Fruit fly (Drosophila melanogaster) whole organism, embryonic: ENCODE results near the gene CG7987.

ENCODE experiments used
- Adf1 ChIP-seq: fragments of 200-800 bp; sonication (Bioruptor generic); IDR thresholded peaks from 2 replicates; pipeline ENCODE4 v1.3.6; 2022; ENCODE audit warnings: missing biosample characterization, missing genetic modification characterization
- CG10147 ChIP-seq: fragments of 200-800 bp; sonication (Bioruptor generic); optimal IDR thresholded peaks from 2 replicates; lab custom pipeline; 2019; ENCODE audit warnings: missing biosample characterization, mild to moderate bottlenecking, missing genetic modification characterization, moderate library complexity
- CG10321 ChIP-seq: fragments of 200-800 bp; sonication (Bioruptor generic); IDR thresholded peaks from 2 replicates; pipeline ENCODE4 v1.3.6; 2022; ENCODE audit warnings: missing biosample characterization, missing genetic modification characterization
- CG12155 ChIP-seq: fragments of 200-800 bp; sonication (Bioruptor generic); optimal IDR thresholded peaks from 3 replicates; lab custom pipeline; 2016; ENCODE audit warnings: missing biosample characterization, missing genetic modification characterization
- CG13123 ChIP-seq: fragments of 200-800 bp; sonication (Bioruptor generic); optimal IDR thresholded peaks from 2 replicates; lab custom pipeline; 2016; ENCODE audit warnings: missing biosample characterization, missing genetic modification characterization
- CG13296 ChIP-seq: fragments of 200-800 bp; sonication (Bioruptor generic); optimal IDR thresholded peaks from 3 replicates; lab custom pipeline; 2018; ENCODE audit warnings: missing biosample characterization, mild to moderate bottlenecking, missing genetic modification characterization
- CG13894 ChIP-seq: fragments of 200-800 bp; sonication (Bioruptor generic); optimal IDR thresholded peaks from 3 replicates; lab custom pipeline; 2018; ENCODE audit warnings: missing biosample characterization, mild to moderate bottlenecking, missing genetic modification characterization, moderate library complexity
- CG14710 ChIP-seq: fragments of 200-800 bp; sonication (Bioruptor generic); optimal IDR thresholded peaks from 3 replicates; lab custom pipeline; 2019; ENCODE audit warnings: missing biosample characterization, mild to moderate bottlenecking, missing genetic modification characterization, moderate library complexity
- CG15011 ChIP-seq: fragments of 200-800 bp; sonication (Bioruptor generic); optimal IDR thresholded peaks from 3 replicates; lab custom pipeline; 2018; ENCODE audit warnings: missing biosample characterization, mild to moderate bottlenecking, missing genetic modification characterization
- CG15073 ChIP-seq: fragments of 200-800 bp; sonication (Bioruptor generic); optimal IDR thresholded peaks from 2 replicates; lab custom pipeline; 2016; ENCODE audit warnings: missing biosample characterization, missing genetic modification characterization
- CG15479 ChIP-seq: fragments of 200-800 bp; sonication (Bioruptor generic); optimal IDR thresholded peaks from 3 replicates; lab custom pipeline; 2019; ENCODE audit warnings: missing biosample characterization, mild to moderate bottlenecking, missing genetic modification characterization, moderate library complexity
- CG17328 ChIP-seq: fragments of 200-800 bp; sonication (Bioruptor generic); IDR thresholded peaks from 2 replicates; pipeline ENCODE4 v1.3.6; 2022; ENCODE audit warnings: missing biosample characterization, missing genetic modification characterization
- CG18619 ChIP-seq: fragments of 200-800 bp; sonication (Bioruptor generic); optimal IDR thresholded peaks from 3 replicates; lab custom pipeline; 2017; ENCODE audit warnings: missing biosample characterization, mild to moderate bottlenecking, missing genetic modification characterization
- CG3065 ChIP-seq: fragments of 200-800 bp; sonication (Bioruptor generic); optimal IDR thresholded peaks from 2 replicates; lab custom pipeline; 2016; ENCODE audit warnings: missing biosample characterization, missing genetic modification characterization
- CG3163 ChIP-seq: fragments of 200-800 bp; sonication (Bioruptor generic); optimal IDR thresholded peaks from 3 replicates; lab custom pipeline; 2016; ENCODE audit warnings: missing biosample characterization, missing genetic modification characterization
- CG32767 ChIP-seq: fragments of 200-800 bp; sonication (Bioruptor generic); IDR thresholded peaks from 2 replicates; pipeline ENCODE4 v1.3.6; 2022; ENCODE audit warnings: missing biosample characterization, missing genetic modification characterization
- CG43689 ChIP-seq: fragments of 200-800 bp; sonication (Bioruptor generic); IDR thresholded peaks from 2 replicates; pipeline ENCODE4 v1.3.6; 2022; ENCODE audit warnings: missing biosample characterization, missing genetic modification characterization
- CG4404 ChIP-seq: fragments of 200-800 bp; sonication (Bioruptor generic); IDR thresholded peaks from 2 replicates; pipeline ENCODE4 v1.3.6; 2022; ENCODE audit warnings: missing biosample characterization, missing genetic modification characterization
- CG5245 ChIP-seq: fragments of 200-800 bp; sonication (Bioruptor generic); optimal IDR thresholded peaks from 3 replicates; lab custom pipeline; 2016; ENCODE audit warnings: missing biosample characterization, missing genetic modification characterization
- CG6254 ChIP-seq: fragments of 200-800 bp; sonication (Bioruptor generic); optimal IDR thresholded peaks from 3 replicates; lab custom pipeline; 2017; ENCODE audit warnings: mild to moderate bottlenecking, missing biosample characterization, missing genetic modification reagents, missing genetic modification characterization
- CG7372 ChIP-seq: fragments of 200-800 bp; sonication (Bioruptor generic); IDR thresholded peaks from 2 replicates; pipeline ENCODE4 v1.3.6; 2022; ENCODE audit warnings: missing biosample characterization, missing genetic modification characterization
- CG8089 ChIP-seq: fragments of 200-800 bp; sonication (Bioruptor generic); optimal IDR thresholded peaks from 3 replicates; lab custom pipeline; 2016; ENCODE audit warnings: missing biosample characterization, missing genetic modification characterization
- CG8281 ChIP-seq: fragments of 200-800 bp; sonication (Bioruptor generic); optimal IDR thresholded peaks from 2 replicates; lab custom pipeline; 2018; ENCODE audit warnings: missing biosample characterization, mild to moderate bottlenecking, missing genetic modification characterization, moderate library complexity
- D19B ChIP-seq: fragments of 200-800 bp; sonication (Bioruptor generic); optimal IDR thresholded peaks from 2 replicates; lab custom pipeline; 2017; ENCODE audit warnings: missing biosample characterization, mild to moderate bottlenecking, missing genetic modification characterization
- Doc3 ChIP-seq: fragments of 200-800 bp; sonication (Bioruptor generic); IDR thresholded peaks from 3 replicates; pipeline ENCODE4 v1.3.6; 2022; ENCODE audit warnings: missing biosample characterization, missing genetic modification characterization; ENCODE audit not compliant: partially characterized antibody
- Dref ChIP-seq: fragments of 200-800 bp; sonication (Bioruptor generic); IDR thresholded peaks from 2 replicates; pipeline ENCODE4 v1.3.6; 2022; ENCODE audit warnings: missing biosample characterization, missing genetic modification characterization
- E2f1 ChIP-seq: fragments of 200-800 bp; sonication (Bioruptor generic); IDR thresholded peaks from 2 replicates; pipeline ENCODE4 v1.3.6; 2022; ENCODE audit warnings: missing biosample characterization, missing genetic modification characterization
- Fer3 ChIP-seq: fragments of 200-800 bp; sonication (Bioruptor generic); optimal IDR thresholded peaks from 2 replicates; lab custom pipeline; 2018; ENCODE audit warnings: missing biosample characterization, mild to moderate bottlenecking, missing genetic modification characterization, moderate library complexity
- H15 ChIP-seq: fragments of 200-800 bp; sonication (Bioruptor generic); IDR thresholded peaks from 3 replicates; pipeline ENCODE4 v1.3.6; 2022; ENCODE audit warnings: missing biosample characterization, missing genetic modification characterization
- HHEX ChIP-seq: fragments of 200-800 bp; sonication (Bioruptor generic); optimal IDR thresholded peaks from 3 replicates; lab custom pipeline; 2017; ENCODE audit warnings: missing biosample characterization, mild to moderate bottlenecking, missing genetic modification characterization, missing genetic modification reagents
- Lhr ChIP-seq: fragments of 200-800 bp; sonication (Bioruptor generic); optimal IDR thresholded peaks from 3 replicates; lab custom pipeline; 2017; ENCODE audit warnings: mild to moderate bottlenecking, missing biosample characterization, missing genetic modification reagents, missing genetic modification characterization
- MESR4 ChIP-seq: fragments of 200-800 bp; sonication (Bioruptor generic); optimal IDR thresholded peaks from 2 replicates; lab custom pipeline; 2018; ENCODE audit warnings: missing biosample characterization, mild to moderate bottlenecking, missing genetic modification characterization, moderate library complexity
- Max ChIP-seq: fragments of 200-800 bp; sonication (Bioruptor generic); optimal IDR thresholded peaks from 2 replicates; lab custom pipeline; 2016; ENCODE audit warnings: missing biosample characterization, mild to moderate bottlenecking, missing genetic modification characterization
- Rfx ChIP-seq: fragments of 200-800 bp; sonication (Bioruptor generic); IDR thresholded peaks from 2 replicates; pipeline ENCODE4 v1.3.6; 2022; ENCODE audit warnings: missing biosample characterization, missing genetic modification characterization
- Sox102F ChIP-seq: fragments of 200-800 bp; sonication (Bioruptor generic); optimal IDR thresholded peaks from 2 replicates; lab custom pipeline; 2018; ENCODE audit warnings: missing biosample characterization, mild to moderate bottlenecking, missing genetic modification characterization, moderate library complexity
- YL-1 ChIP-seq: fragments of 200-800 bp; sonication (Bioruptor generic); optimal IDR thresholded peaks from 3 replicates; lab custom pipeline; 2017; ENCODE audit warnings: missing biosample characterization, mild to moderate bottlenecking, missing genetic modification characterization
- bab2 ChIP-seq: fragments of 200-800 bp; sonication (Bioruptor generic); optimal IDR thresholded peaks from 2 replicates; lab custom pipeline; 2016; ENCODE audit warnings: missing biosample characterization, missing genetic modification characterization
- br ChIP-seq: fragments of >200 bp; optimal IDR thresholded peaks from 2 replicates; lab custom pipeline; 2017
- ems ChIP-seq: fragments of 200-800 bp; sonication (Bioruptor generic); optimal IDR thresholded peaks from 3 replicates; lab custom pipeline; 2016; ENCODE audit warnings: missing biosample characterization, missing genetic modification characterization
- grn ChIP-seq: fragments of 200-800 bp; sonication (Bioruptor generic); optimal IDR thresholded peaks from 3 replicates; lab custom pipeline; 2017; ENCODE audit warnings: missing biosample characterization, missing genetic modification characterization
- kni ChIP-seq: fragments of 200-800 bp; sonication (Bioruptor generic); optimal IDR thresholded peaks from 3 replicates; lab custom pipeline; 2017; ENCODE audit warnings: mild to moderate bottlenecking, missing biosample characterization, missing genetic modification reagents, missing genetic modification characterization
- nmo ChIP-seq: fragments of 200-800 bp; sonication (Bioruptor generic); optimal IDR thresholded peaks from 2 replicates; lab custom pipeline; 2018; ENCODE audit warnings: missing biosample characterization, mild to moderate bottlenecking, missing genetic modification characterization, moderate library complexity
- oc ChIP-seq: fragments of 200-800 bp; sonication (Bioruptor generic); optimal IDR thresholded peaks from 2 replicates; lab custom pipeline; 2018; ENCODE audit warnings: missing biosample characterization, mild to moderate bottlenecking, missing genetic modification characterization, moderate library complexity
- peb ChIP-seq: fragments of 200-800 bp; sonication (Bioruptor generic); IDR thresholded peaks from 2 replicates; pipeline ENCODE4 v1.3.6; 2022; ENCODE audit warnings: missing biosample characterization, missing genetic modification characterization
- phol ChIP-seq: fragments of 200-800 bp; sonication (Bioruptor generic); optimal IDR thresholded peaks from 3 replicates; lab custom pipeline; 2018; ENCODE audit warnings: missing biosample characterization, mild to moderate bottlenecking, missing genetic modification characterization, moderate library complexity
- sd ChIP-seq: fragments of 200-800 bp; sonication (Bioruptor generic); optimal IDR thresholded peaks from 3 replicates; lab custom pipeline; 2018; ENCODE audit warnings: missing biosample characterization, mild to moderate bottlenecking, missing genetic modification characterization, moderate library complexity
- tin ChIP-seq: fragments of 200-800 bp; sonication (Bioruptor generic); optimal IDR thresholded peaks from 3 replicates; lab custom pipeline; 2016; ENCODE audit warnings: missing biosample characterization, missing genetic modification characterization
- tio ChIP-seq: fragments of 200-800 bp; sonication (Bioruptor generic); optimal IDR thresholded peaks from 2 replicates; lab custom pipeline; 2017; ENCODE audit warnings: missing biosample characterization, missing genetic modification characterization, inconsistent platforms
- zf30C ChIP-seq: fragments of 200-800 bp; sonication (Bioruptor generic); optimal IDR thresholded peaks from 3 replicates; lab custom pipeline; 2018; ENCODE audit warnings: missing biosample characterization, mild to moderate bottlenecking, missing genetic modification characterization

CG7987 gene

DNA sequence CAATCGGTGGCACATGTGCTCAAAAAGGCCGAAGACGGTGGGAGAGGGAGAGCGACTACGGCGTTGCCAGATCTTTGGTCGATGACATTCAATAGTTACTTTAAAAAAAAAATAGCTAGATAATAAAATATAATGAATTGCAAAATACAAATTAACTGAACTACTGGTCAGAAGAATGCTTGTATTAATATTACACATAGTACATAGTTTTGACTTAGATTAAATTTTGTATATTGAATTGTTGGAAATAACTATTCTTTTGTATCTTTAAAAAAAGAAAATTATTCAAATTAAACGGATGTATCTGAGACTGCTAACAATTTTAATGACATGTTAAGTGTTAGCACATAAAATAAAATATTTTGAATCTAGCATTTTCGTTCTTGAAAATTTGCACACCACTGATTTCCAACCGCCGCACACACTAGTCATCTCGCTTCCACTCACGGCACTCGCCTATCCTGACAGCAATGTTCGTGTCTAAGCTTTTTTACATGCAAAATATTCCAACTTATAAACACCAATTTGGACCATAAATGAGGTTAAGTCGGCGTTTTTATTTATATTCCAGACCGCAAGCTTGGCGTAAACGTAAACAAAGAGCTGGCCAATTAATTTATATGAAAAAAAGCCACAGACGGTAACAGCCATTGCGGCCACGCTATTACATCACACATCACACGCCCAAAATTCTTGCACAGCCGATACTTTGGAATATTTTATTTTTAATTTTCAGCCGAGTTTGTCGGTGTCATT, 547 bp downstream of the CG7987 start (continued):
- TF ChIP-seq Sox102F (GFP tag; lab: Kevin White, UChicago) (peak; percentile 77), YL-1 (GFP tag; lab: Kevin White, UChicago) (peak; percentile 53), Dref (GFP tag; lab: Robert Waterston, UW) (no peak), CG7372 (GFP tag; lab: Robert Waterston, UW) (0 out of 2 replicates have a peak, but pooled peaks have one; percentile 17), CG6254 (GFP tag; lab: Kevin White, UChicago) (peak; percentile 30), H15 (GFP tag; lab: Robert Waterston, UW) (peak; percentile 62; the same call in 1 of the 3 replicates), bab2 (GFP tag; lab: Kevin White, UChicago) (peak; percentile 59), Max (GFP tag; lab: Kevin White, UChicago) (peak; percentile 29), CG10147 (GFP tag; lab: Kevin White, UChicago) (peak; percentile 81), CG5245 (GFP tag; lab: Kevin White, UChicago) (peak; percentile 14), Doc3 (GFP tag; lab: Robert Waterston, UW) (0 out of 3 replicates have a peak, but pooled peaks have one; percentile 28), CG8089 (GFP tag; lab: Kevin White, UChicago) (peak; percentile 49), CG15479 (no peak), CG3065 (GFP tag; lab: Kevin White, UChicago) (peak; percentile 37), peb (GFP tag; lab: Robert Waterston, UW) (0 out of 2 replicates have a peak, but pooled peaks have one; percentile 18), zf30C (GFP tag; lab: Kevin White, UChicago) (no peak), Adf1 (0 out of 2 replicates have a peak, but pooled peaks have one; percentile 7), CG12155 (GFP tag; lab: Kevin White, UChicago) (peak; percentile 79), CG18619 (GFP tag; lab: Kevin White, UChicago) (peak; percentile 70), oc (peak; percentile 37), CG13296 (GFP tag; lab: Kevin White, UChicago) (peak; percentile 65), HHEX (GFP tag; lab: Kevin White, UChicago) (peak; percentile 55), tin (GFP tag; lab: Kevin White, UChicago) (peak; percentile 66), Fer3 (tag; lab: Kevin White, UChicago) (peak; percentile 64), phol (peak; percentile 85), nmo (GFP tag; lab: Kevin White, UChicago) (peak; percentile 86), D19B (GFP tag; lab: Kevin White, UChicago) (peak; percentile 68), Lhr (peak; percentile 18), CG3163 (no peak), tio (peak; percentile 72), kni (GFP tag; lab: Kevin White, UChicago) (peak; percentile 18), Rfx (GFP tag; lab: Robert Waterston, UW) (peak; percentile 70), br (no peak), E2f1 (GFP tag; lab: Robert Waterston, UW) (peak; percentile 65), CG8281 (peak; percentile 39), sd (peak; percentile 44), CG10321 (peak; percentile 92), CG14710 (tag; lab: Kevin White, UChicago) (peak; percentile 84), CG13894 (tag; lab: Kevin White, UChicago) (peak; percentile 54), MESR4 (GFP tag; lab: Kevin White, UChicago) (no peak), grn (GFP tag; lab: Kevin White, UChicago) (no peak), CG32767 (peak; percentile 48; the same call in 1 of the 2 replicates), CG17328 (no peak; the same call in 1 of the 2 replicates), CG15011 (GFP tag; lab: Kevin White, UChicago) (peak; percentile 68), CG13123 (GFP tag; lab: Kevin White, UChicago) (peak; percentile 60), CG15073 (GFP tag; lab: Kevin White, UChicago) (no peak), CG4404 (GFP tag; lab: Robert Waterston, UW) (peak; percentile 56), CG43689 (GFP tag; lab: Robert Waterston, UW) (no peak), ems (GFP tag; lab: Kevin White, UChicago) (peak; percentile 45)
